Fruit fly (Drosophila melanogaster) whole organism, embryonic: ENCODE measurements around the gene CG1309.
A peak's percentile ranks its signal among the peaks of the same experiment; 100 is the strongest.

Experiments used
- Bgb ChIP-seq: fragments of 200-800 bp; sonication (Bioruptor generic); IDR thresholded peaks from 2 replicates; pipeline ENCODE4 v1.3.6; 2022; ENCODE audit warnings: missing biosample characterization, missing genetic modification characterization; ENCODE audit not compliant: partially characterized antibody
- BtbVII ChIP-seq: fragments of 200-800 bp; sonication (Bioruptor generic); optimal IDR thresholded peaks from 3 replicates; lab custom pipeline; 2017; ENCODE audit warnings: missing biosample characterization, mild to moderate bottlenecking, missing genetic modification characterization
- CG11398 ChIP-seq: fragments of 200-800 bp; sonication (Bioruptor generic); optimal IDR thresholded peaks from 2 replicates; lab custom pipeline; 2016; ENCODE audit warnings: missing biosample characterization, missing genetic modification characterization
- CG12299 ChIP-seq: fragments of 200-800 bp; sonication (Bioruptor generic); optimal IDR thresholded peaks from 2 replicates; lab custom pipeline; 2018; ENCODE audit warnings: missing biosample characterization, mild to moderate bottlenecking, missing genetic modification characterization
- CG1233 ChIP-seq: fragments of 200-800 bp; sonication (Bioruptor generic); optimal IDR thresholded peaks from 4 replicates; lab custom pipeline; 2018; ENCODE audit warnings: missing biosample characterization, mild to moderate bottlenecking, missing genetic modification characterization
- CG12744 ChIP-seq: fragments of 200-800 bp; sonication (Bioruptor generic); optimal IDR thresholded peaks from 2 replicates; lab custom pipeline; 2016; ENCODE audit warnings: missing biosample characterization, missing genetic modification characterization
- CG13624 ChIP-seq: fragments of 200-800 bp; sonication (Bioruptor generic); optimal IDR thresholded peaks from 2 replicates; lab custom pipeline; 2016; ENCODE audit warnings: missing biosample characterization, missing genetic modification characterization
- CG13775 ChIP-seq: fragments of 200-800 bp; sonication (Bioruptor generic); optimal IDR thresholded peaks from 3 replicates; lab custom pipeline; 2017; ENCODE audit warnings: missing biosample characterization, mild to moderate bottlenecking, missing genetic modification characterization
- CG15269 ChIP-seq: fragments of 200-800 bp; sonication (Bioruptor generic); optimal IDR thresholded peaks from 2 replicates; lab custom pipeline; 2018; ENCODE audit warnings: missing biosample characterization, mild to moderate bottlenecking, missing genetic modification characterization, moderate library complexity
- CG17361 ChIP-seq: fragments of 200-800 bp; sonication (Bioruptor generic); IDR thresholded peaks from 3 replicates; pipeline ENCODE4 v1.3.6; 2022; ENCODE audit warnings: missing biosample characterization, missing genetic modification characterization
- CG18476 ChIP-seq: fragments of 200-800 bp; sonication (Bioruptor generic); optimal IDR thresholded peaks from 2 replicates; lab custom pipeline; 2016; ENCODE audit warnings: missing biosample characterization, mild to moderate bottlenecking, missing genetic modification characterization
- CG2199 ChIP-seq: fragments of 200-800 bp; sonication (Bioruptor generic); IDR thresholded peaks from 3 replicates; pipeline ENCODE4 v1.3.6; 2022; ENCODE audit warnings: missing biosample characterization, missing genetic modification characterization
- CG4360 ChIP-seq: fragments of 200-800 bp; sonication (Bioruptor generic); IDR thresholded peaks from 2 replicates; pipeline ENCODE4 v1.3.6; 2022; ENCODE audit warnings: missing biosample characterization, missing genetic modification characterization
- CG5180 ChIP-seq: fragments of 200-800 bp; sonication (Bioruptor generic); optimal IDR thresholded peaks from 3 replicates; lab custom pipeline; 2017; ENCODE audit warnings: missing biosample characterization, missing genetic modification characterization, mild to moderate bottlenecking, moderate library complexity, missing genetic modification reagents
- CG6254 ChIP-seq: fragments of 200-800 bp; sonication (Bioruptor generic); optimal IDR thresholded peaks from 3 replicates; lab custom pipeline; 2017; ENCODE audit warnings: mild to moderate bottlenecking, missing biosample characterization, missing genetic modification reagents, missing genetic modification characterization
- CG7357 ChIP-seq: fragments of 200-800 bp; sonication (Bioruptor generic); IDR thresholded peaks from 3 replicates; pipeline ENCODE4 v1.3.6; 2022; ENCODE audit warnings: missing biosample characterization, missing genetic modification characterization
- CG7372 ChIP-seq: fragments of 200-800 bp; sonication (Bioruptor generic); IDR thresholded peaks from 2 replicates; pipeline ENCODE4 v1.3.6; 2022; ENCODE audit warnings: missing biosample characterization, missing genetic modification characterization
- CG8944 ChIP-seq: fragments of 200-800 bp; sonication (Bioruptor generic); optimal IDR thresholded peaks from 3 replicates; lab custom pipeline; 2016; ENCODE audit warnings: missing biosample characterization, missing genetic modification characterization
- CkIIα-i1 ChIP-seq: fragments of 200-800 bp; sonication (Bioruptor generic); IDR thresholded peaks from 2 replicates; pipeline ENCODE4 v1.3.6; 2022; ENCODE audit warnings: missing biosample characterization, missing genetic modification characterization
- D19B ChIP-seq: fragments of 200-800 bp; sonication (Bioruptor generic); optimal IDR thresholded peaks from 2 replicates; lab custom pipeline; 2017; ENCODE audit warnings: missing biosample characterization, mild to moderate bottlenecking, missing genetic modification characterization
- Dad ChIP-seq: fragments of 200-800 bp; sonication (Bioruptor generic); optimal IDR thresholded peaks from 3 replicates; lab custom pipeline; 2016; ENCODE audit warnings: missing biosample characterization, missing genetic modification characterization
- Dek ChIP-seq: fragments of 200-800 bp; sonication (Bioruptor generic); optimal IDR thresholded peaks from 3 replicates; lab custom pipeline; 2019; ENCODE audit warnings: missing biosample characterization, mild to moderate bottlenecking, missing genetic modification characterization, moderate library complexity
- Doc2 ChIP-seq: fragments of 200-800 bp; sonication (Bioruptor generic); IDR thresholded peaks from 2 replicates; pipeline ENCODE4 v1.3.6; 2022; ENCODE audit warnings: missing biosample characterization, missing genetic modification characterization
- Dref ChIP-seq: fragments of 200-800 bp; sonication (Bioruptor generic); IDR thresholded peaks from 2 replicates; pipeline ENCODE4 v1.3.6; 2022; ENCODE audit warnings: missing biosample characterization, missing genetic modification characterization
- Ets97D ChIP-seq: fragments of 200-800 bp; sonication (Bioruptor generic); optimal IDR thresholded peaks from 3 replicates; lab custom pipeline; 2016; ENCODE audit warnings: missing biosample characterization, missing genetic modification characterization
- Fer3 ChIP-seq: fragments of 200-800 bp; sonication (Bioruptor generic); optimal IDR thresholded peaks from 2 replicates; lab custom pipeline; 2018; ENCODE audit warnings: missing biosample characterization, mild to moderate bottlenecking, missing genetic modification characterization, moderate library complexity
- Gsc ChIP-seq: fragments of 200-800 bp; sonication (Bioruptor generic); IDR thresholded peaks from 2 replicates; pipeline ENCODE4 v1.3.6; 2022; ENCODE audit warnings: missing biosample characterization, missing genetic modification characterization
- Gug ChIP-seq: fragments of 200-800 bp; sonication (Bioruptor generic); IDR thresholded peaks from 4 replicates; pipeline ENCODE4 v1.3.6; 2022; ENCODE audit warnings: missing biosample characterization, missing genetic modification characterization
- HHEX ChIP-seq: fragments of 200-800 bp; sonication (Bioruptor generic); optimal IDR thresholded peaks from 3 replicates; lab custom pipeline; 2017; ENCODE audit warnings: missing biosample characterization, mild to moderate bottlenecking, missing genetic modification characterization, missing genetic modification reagents
- HLH3B ChIP-seq: fragments of 200-800 bp; sonication (Bioruptor generic); IDR thresholded peaks from 2 replicates; pipeline ENCODE4 v1.3.6; 2022; ENCODE audit warnings: missing biosample characterization, missing genetic modification characterization
- Hr78 ChIP-seq, 2 experiments: fragments of 200-800 bp in 1 of 2; fragments of >200 bp in 1 of 2; sonication (Bioruptor generic) in 1 of 2; optimal IDR thresholded peaks; 2 replicates each; lab custom pipeline; 2017 to 2019; ENCODE audit warnings: missing biosample characterization in 2 of 2, missing genetic modification characterization in 2 of 2, mild to moderate bottlenecking in 1 of 2, moderate library complexity in 1 of 2
- MESR4 ChIP-seq: fragments of 200-800 bp; sonication (Bioruptor generic); optimal IDR thresholded peaks from 2 replicates; lab custom pipeline; 2018; ENCODE audit warnings: missing biosample characterization, mild to moderate bottlenecking, missing genetic modification characterization, moderate library complexity
- Xrp1 ChIP-seq: fragments of 200-800 bp; sonication (Bioruptor generic); IDR thresholded peaks from 2 replicates; pipeline ENCODE4 v1.3.6; 2022; ENCODE audit warnings: missing biosample characterization, missing genetic modification characterization
- ara ChIP-seq: fragments of 200-800 bp; sonication (Bioruptor generic); IDR thresholded peaks from 2 replicates; pipeline ENCODE4 v1.3.6; 2022; ENCODE audit warnings: missing biosample characterization, missing genetic modification characterization
- ash1 ChIP-seq: fragments of 200-800 bp; sonication (Bioruptor generic); optimal IDR thresholded peaks from 2 replicates; lab custom pipeline; 2018; ENCODE audit warnings: missing biosample characterization, mild to moderate bottlenecking, missing genetic modification characterization
- ato ChIP-seq: fragments of 200-800 bp; sonication (Bioruptor generic); IDR thresholded peaks from 2 replicates; pipeline ENCODE4 v1.3.6; 2022; ENCODE audit warnings: missing biosample characterization, missing genetic modification characterization; ENCODE audit not compliant: partially characterized antibody
- cad ChIP-seq: fragments of >200 bp; optimal IDR thresholded peaks from 2 replicates; lab custom pipeline; 2017; ENCODE audit warnings: missing biosample characterization, missing genetic modification characterization
- dm ChIP-seq: fragments of 200-800 bp; sonication (Bioruptor generic); optimal IDR thresholded peaks from 3 replicates; lab custom pipeline; 2016; ENCODE audit warnings: missing biosample characterization, missing genetic modification characterization
- exex ChIP-seq: fragments of 200-800 bp; sonication (Bioruptor generic); optimal IDR thresholded peaks from 4 replicates; lab custom pipeline; 2018; ENCODE audit warnings: missing biosample characterization, mild to moderate bottlenecking, missing genetic modification characterization, moderate library complexity
- ftz-f1 ChIP-seq: fragments of 200-800 bp; sonication (Bioruptor generic); optimal IDR thresholded peaks from 2 replicates; lab custom pipeline; 2016; ENCODE audit warnings: missing biosample characterization, missing genetic modification characterization
- gce ChIP-seq: fragments of 200-800 bp; sonication (Bioruptor generic); IDR thresholded peaks from 3 replicates; pipeline ENCODE4 v1.3.6; 2022; ENCODE audit warnings: missing biosample characterization, missing genetic modification characterization
- grn ChIP-seq: fragments of 200-800 bp; sonication (Bioruptor generic); optimal IDR thresholded peaks from 3 replicates; lab custom pipeline; 2017; ENCODE audit warnings: missing biosample characterization, missing genetic modification characterization
- knrl ChIP-seq: fragments of 200-800 bp; sonication (Bioruptor generic); IDR thresholded peaks from 3 replicates; pipeline ENCODE4 v1.3.6; 2022; ENCODE audit warnings: missing biosample characterization, missing genetic modification characterization; ENCODE audit not compliant: partially characterized antibody
- luna ChIP-seq: fragments of 200-800 bp; sonication (Bioruptor generic); optimal IDR thresholded peaks from 2 replicates; lab custom pipeline; 2016; ENCODE audit warnings: missing biosample characterization, missing genetic modification characterization
- nmo ChIP-seq: fragments of 200-800 bp; sonication (Bioruptor generic); optimal IDR thresholded peaks from 2 replicates; lab custom pipeline; 2018; ENCODE audit warnings: missing biosample characterization, mild to moderate bottlenecking, missing genetic modification characterization, moderate library complexity
- oc ChIP-seq: fragments of 200-800 bp; sonication (Bioruptor generic); optimal IDR thresholded peaks from 2 replicates; lab custom pipeline; 2018; ENCODE audit warnings: missing biosample characterization, mild to moderate bottlenecking, missing genetic modification characterization, moderate library complexity
- org-1 ChIP-seq: fragments of 200-800 bp; sonication (Bioruptor generic); optimal IDR thresholded peaks from 2 replicates; lab custom pipeline; 2017; ENCODE audit warnings: missing biosample characterization, missing genetic modification characterization
- ro ChIP-seq: fragments of 200-800 bp; sonication (Bioruptor generic); IDR thresholded peaks from 2 replicates; pipeline ENCODE4 v1.3.6; 2022; ENCODE audit warnings: missing biosample characterization, missing genetic modification characterization
- trem ChIP-seq: fragments of 200-800 bp; optimal IDR thresholded peaks from 3 replicates; lab custom pipeline; 2019; ENCODE audit warnings: missing biosample characterization, mild to moderate bottlenecking, missing genetic modification characterization, moderate library complexity
- trh ChIP-seq: fragments of 200-800 bp; sonication (Bioruptor generic); optimal IDR thresholded peaks from 2 replicates; lab custom pipeline; 2016; ENCODE audit warnings: missing biosample characterization, missing genetic modification characterization
- vnd ChIP-seq: fragments of 200-800 bp; sonication (Bioruptor generic); IDR thresholded peaks from 3 replicates; pipeline ENCODE4 v1.3.6; 2022; ENCODE audit warnings: missing biosample characterization, missing genetic modification characterization; ENCODE audit not compliant: partially characterized antibody

CG1309 gene

DNA sequence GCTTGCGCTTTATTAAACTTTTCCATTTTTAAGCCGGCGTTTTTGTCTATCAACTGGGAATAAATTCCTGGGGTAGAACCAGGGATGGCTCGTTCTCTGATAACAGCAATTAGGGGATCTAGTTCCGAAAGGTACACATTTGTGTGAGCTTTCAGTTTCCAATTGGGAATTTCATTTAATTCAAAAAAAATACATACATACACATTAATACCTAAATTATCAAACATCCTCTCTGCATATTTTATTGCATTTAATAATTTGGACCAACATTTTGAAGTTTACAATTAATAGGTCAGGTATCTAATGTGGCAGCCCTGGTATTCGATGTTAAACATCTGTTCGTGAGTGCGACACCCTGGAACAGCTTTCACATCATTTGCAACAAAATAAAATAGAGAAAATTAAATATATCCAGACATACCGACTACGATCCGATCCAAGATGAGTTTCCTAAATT, at the start of gene CG1309, which contains the start of gene CG15011 (continued):
- TF ChIP-seq BtbVII (no peak), ro (GFP tag; lab: Robert Waterston, UW) (no peak), ato (no peak), CG13775 (GFP tag; lab: Kevin White, UChicago) (peak; percentile 85), CG13624 (GFP tag; lab: Kevin White, UChicago) (peak; percentile 88), CG7372 (GFP tag; lab: Robert Waterston, UW) (peak; percentile 80), Dek (tag; lab: Kevin White, UChicago) (peak; percentile 82), Xrp1 (GFP tag; lab: Robert Waterston, UW) (peak; percentile 80), CkIIα-i1 (GFP tag; lab: Robert Waterston, UW) (no peak), Gug (GFP tag; lab: Robert Waterston, UW) (peak; percentile 69; the same call in 3 of the 4 replicates), CG18476 (GFP tag; lab: Kevin White, UChicago) (peak; percentile 70), Dad (peak; percentile 81), trh (GFP tag; lab: Kevin White, UChicago) (peak; percentile 72), MESR4 (GFP tag; lab: Kevin White, UChicago) (peak; percentile 63), luna (GFP tag; lab: Kevin White, UChicago) (peak; percentile 86), CG7357 (peak; percentile 55; the same call in 2 of the 3 replicates), cad (no peak), ara (no peak), CG11398 (peak; percentile 65), CG6254 (GFP tag; lab: Kevin White, UChicago) (peak; percentile 40), CG1233 (GFP tag; lab: Kevin White, UChicago) (peak; percentile 71), trem (tag; lab: Kevin White, UChicago) (peak; percentile 93), CG15269 (tag; lab: Kevin White, UChicago) (peak; percentile 84), org-1 (GFP tag; lab: Kevin White, UChicago) (peak; percentile 23), Bgb (no peak; the same call in 1 of the 2 replicates), Gsc (GFP tag; lab: Robert Waterston, UW) (no peak), Doc2 (GFP tag; lab: Robert Waterston, UW) (no peak), ash1 (GFP tag; lab: Kevin White, UChicago) (no peak), HLH3B (GFP tag; lab: Robert Waterston, UW) (peak; percentile 68; the same call in 1 of the 2 replicates), ftz-f1 (no peak), oc (tag; lab: Kevin White, UChicago) (peak; percentile 66), CG8944 (GFP tag; lab: Kevin White, UChicago) (peak; percentile 75), CG12744 (GFP tag; lab: Kevin White, UChicago) (peak; percentile 82), exex (peak; percentile 84), Fer3 (tag; lab: Kevin White, UChicago) (peak; percentile 79), gce (GFP tag; lab: Robert Waterston, UW) (no peak), knrl (GFP tag; lab: Robert Waterston, UW) (peak; percentile 69), Ets97D (GFP tag; lab: Kevin White, UChicago) (peak; percentile 58), nmo (GFP tag; lab: Kevin White, UChicago) (peak; percentile 92), CG5180 (GFP tag; lab: Kevin White, UChicago) (no peak), HHEX (GFP tag; lab: Kevin White, UChicago) (peak; percentile 52), Hr78 (GFP tag; optimal IDR thresholded peaks at IDR 0.05; lab: Kevin White, UChicago) (peak in 1 of 2 experiments; percentile 46), Dref (GFP tag; lab: Robert Waterston, UW) (no peak), CG17361 (peak; percentile 88), D19B (GFP tag; lab: Kevin White, UChicago) (peak; percentile 59), CG12299 (peak; percentile 67), grn (GFP tag; lab: Kevin White, UChicago) (peak; percentile 50), CG2199 (GFP tag; lab: Robert Waterston, UW) (0 out of 3 replicates have a peak, but pooled peaks have one; percentile 23), dm (peak; percentile 82), CG4360 (GFP tag; lab: Robert Waterston, UW) (no peak), vnd (GFP tag; lab: Robert Waterston, UW) (no peak)
